Fruit fly (Drosophila melanogaster): ENCODE measurements around the gene CG1677.
A peak's percentile ranks its signal among the peaks of the same experiment; 100 is the strongest.

Gene CG1677

dm6 chrX:7319703-7320088, 85.9 kb downstream of the CG1677 start:
- no peak for TF ChIP-seq salr (GFP tag; optimal IDR thresholded peaks at IDR 0.05)
- TF ChIP-seq CG8119 (GFP tag; IDR thresholded peaks at IDR 0.05), result no peak
- TF ChIP-seq CG3919 (GFP tag; optimal IDR thresholded peaks at IDR 0.05), result no peak
- no peak for TF ChIP-seq CG32006 (GFP tag; optimal IDR thresholded peaks at IDR 0.05)
- TF ChIP-seq Sox15 (GFP tag; optimal IDR thresholded peaks at IDR 0.05), result no peak
- no peak for TF ChIP-seq Sox14 (GFP tag; optimal IDR thresholded peaks at IDR 0.05)
- no peak for TF ChIP-seq CG9139 (GFP tag; optimal IDR thresholded peaks at IDR 0.05)
- no peak for TF ChIP-seq acj6 (GFP tag; optimal IDR thresholded peaks at IDR 0.05)
- TF ChIP-seq CG6163 (GFP tag; IDR thresholded peaks at IDR 0.05), result no peak
- TF ChIP-seq dac (GFP tag; optimal IDR thresholded peaks at IDR 0.05), result no peak
- no peak for TF ChIP-seq ss (GFP tag; optimal IDR thresholded peaks at IDR 0.05)
- no peak for TF ChIP-seq CG8319 (GFP tag; optimal IDR thresholded peaks at IDR 0.05)
- TF ChIP-seq CG11762 (GFP tag; optimal IDR thresholded peaks at IDR 0.05; ENCODE audit: insufficient read depth), result no peak
- no peak for TF ChIP-seq dsx (GFP tag; optimal IDR thresholded peaks at IDR 0.05; ENCODE audit: poor library complexity, severe bottlenecking)

- peak; percentile 90 for TF ChIP-seq esn (GFP tag; optimal IDR thresholded peaks at IDR 0.05)
- TF ChIP-seq CG6792 (GFP tag; optimal IDR thresholded peaks at IDR 0.05), result peak; percentile 87
- peak; percentile 55 for TF ChIP-seq dsx (GFP tag; optimal IDR thresholded peaks at IDR 0.05; ENCODE audit: poor library complexity, severe bottlenecking)
- no peak for TF ChIP-seq Hr38 (GFP tag; optimal IDR thresholded peaks at IDR 0.05)
- peak; percentile 75 for TF ChIP-seq CG9139 (GFP tag; optimal IDR thresholded peaks at IDR 0.05)
- peak; percentile 71 for TF ChIP-seq CG8319 (GFP tag; optimal IDR thresholded peaks at IDR 0.05)
- TF ChIP-seq pdm3 (GFP tag; optimal IDR thresholded peaks at IDR 0.05), result peak; percentile 89
- peak; percentile 79 for TF ChIP-seq net (GFP tag; optimal IDR thresholded peaks at IDR 0.05)
- TF ChIP-seq CG10669 (GFP tag; optimal IDR thresholded peaks at IDR 0.05), result peak; percentile 88
- TF ChIP-seq CG32006 (GFP tag; optimal IDR thresholded peaks at IDR 0.05), result peak; percentile 89
- TF ChIP-seq Gug (GFP tag; IDR thresholded peaks at IDR 0.05), result peak; percentile 67
- TF ChIP-seq Smox (GFP tag; optimal IDR thresholded peaks at IDR 0.05), result peak; percentile 90
- peak; percentile 62 for TF ChIP-seq CG16779 (tag; optimal IDR thresholded peaks at IDR 0.05)
- TF ChIP-seq Met (GFP tag; optimal IDR thresholded peaks at IDR 0.05), result peak; percentile 88
- TF ChIP-seq CG1621 (tag; optimal IDR thresholded peaks at IDR 0.05), result peak; percentile 74
- peak; percentile 71 for TF ChIP-seq CG7368 (GFP tag; optimal IDR thresholded peaks at IDR 0.05)
- TF ChIP-seq CG4318 (GFP tag; optimal IDR thresholded peaks at IDR 0.05), result peak; percentile 83
- peak; percentile 90 for TF ChIP-seq lz (GFP tag; optimal IDR thresholded peaks at IDR 0.05)
- TF ChIP-seq Sox15 (GFP tag; optimal IDR thresholded peaks at IDR 0.05), result peak; percentile 76
- TF ChIP-seq Blimp-1 (GFP tag; optimal IDR thresholded peaks at IDR 0.05), result peak; percentile 37
- peak; percentile 30; the same call in 1 of the 2 replicates for TF ChIP-seq CG11294 (GFP tag; IDR thresholded peaks at IDR 0.05)
- peak; percentile 93 for TF ChIP-seq topi (GFP tag; optimal IDR thresholded peaks at IDR 0.05)
- TF ChIP-seq fd85E (GFP tag; optimal IDR thresholded peaks at IDR 0.05), result no peak
- TF ChIP-seq Eip93F (GFP tag; optimal IDR thresholded peaks at IDR 0.05), result no peak
- TF ChIP-seq CG8632 (GFP tag; optimal IDR thresholded peaks at IDR 0.05), result peak; percentile 79
- peak; percentile 85 for TF ChIP-seq Ets96B (tag; optimal IDR thresholded peaks at IDR 0.05)
- peak; percentile 90 for TF ChIP-seq CG10631 (GFP tag; optimal IDR thresholded peaks at IDR 0.05)
- peak; percentile 75 for TF ChIP-seq spab (GFP tag; optimal IDR thresholded peaks at IDR 0.05)
- TF ChIP-seq Eip78C (GFP tag), result peak; percentile 95
- TF ChIP-seq CG15336 (GFP tag; IDR thresholded peaks at IDR 0.05), result peak; percentile 84
- peak; percentile 85 for TF ChIP-seq CG6808 (GFP tag; optimal IDR thresholded peaks at IDR 0.05)
- TF ChIP-seq CG3919 (GFP tag; optimal IDR thresholded peaks at IDR 0.05), result peak; percentile 87
- TF ChIP-seq Lpt (GFP tag; optimal IDR thresholded peaks at IDR 0.05), result peak; percentile 59
- peak; percentile 77; the same call in 2 of the 3 replicates for TF ChIP-seq CG8119 (GFP tag; IDR thresholded peaks at IDR 0.05)
- TF ChIP-seq CG34406 (GFP tag; optimal IDR thresholded peaks at IDR 0.05), result peak; percentile 81
- TF ChIP-seq cyc (GFP tag; optimal IDR thresholded peaks at IDR 0.05), result peak; percentile 86
- peak; percentile 50 for TF ChIP-seq dac (GFP tag; optimal IDR thresholded peaks at IDR 0.05)
- peak; percentile 67 for TF ChIP-seq CG11762 (GFP tag; optimal IDR thresholded peaks at IDR 0.05; ENCODE audit: insufficient read depth)
- peak; percentile 90 for TF ChIP-seq Sox102F (GFP tag; optimal IDR thresholded peaks at IDR 0.05)
- peak; percentile 66 for TF ChIP-seq eg (GFP tag; IDR thresholded peaks at IDR 0.05)
- TF ChIP-seq ss (GFP tag; optimal IDR thresholded peaks at IDR 0.05), result peak; percentile 55 to 74
- TF ChIP-seq svp (GFP tag), result peak; percentile 89
- TF ChIP-seq fd59A (GFP tag; optimal IDR thresholded peaks at IDR 0.05), result peak; percentile 82
- TF ChIP-seq salr (GFP tag; optimal IDR thresholded peaks at IDR 0.05), result peak; percentile 76 to 88
Measured at dm6 chrX:7319053-7319702, 86.4 kb downstream of the CG1677 start.

Measured in whole organism, prepupa.